Worm (Caenorhabditis elegans): ENCODE measurements around the gene grl-21.
"Not testable (repeated sequence)": the region's sequence is repeated elsewhere in the genome, so short reads cannot be mapped to it uniquely, and the experiment has no call there.

Gene grl-21

ce11 chrIV:10751740-10752139 lies 14.5 kb downstream of the grl-21 start, which contains the start of gene T25B9.2:
TSS of gene T25B9.2 (minus strand) at chrIV:10751840.
- not testable (repeated sequence) for TF ChIP-seq ceh-20 (GFP tag; IDR thresholded peaks at IDR 0.05); lir-3 (tag; optimal IDR thresholded peaks at IDR 0.05); daf-19 (GFP tag; conservative IDR thresholded peaks at IDR 0.05)

- TF ChIP-seq skn-1 (tag; optimal IDR thresholded peaks at IDR 0.05), result no peak
- TF ChIP-seq mdl-1 (tag; optimal IDR thresholded peaks at IDR 0.05), result no peak
- no peak for TF ChIP-seq egl-43 (GFP tag; IDR thresholded peaks at IDR 0.05)
- TF ChIP-seq ctbp-1 (GFP tag; IDR thresholded peaks at IDR 0.05), result no peak
- TF ChIP-seq snpc-1.2 (GFP tag; IDR thresholded peaks at IDR 0.05), result no peak
These were observed 17.4 kb downstream of the grl-21 start, which contains the start of gene T25B9.5 for ce11 chrIV:10754685-10755084. TSS of gene T25B9.5 (minus strand) at chrIV:10754785.

- TF ChIP-seq snpc-1.2 (GFP tag; IDR thresholded peaks at IDR 0.05) (no peak), nhr-28 (tag; optimal IDR thresholded peaks at IDR 0.05) (no peak), dmd-6 (GFP tag; IDR thresholded peaks at IDR 0.05) (no peak), Y75B8A.6 (GFP tag; IDR thresholded peaks at IDR 0.05) (no peak), lim-7 (GFP tag; IDR thresholded peaks at IDR 0.05) (no peak), F10B5.3 (tag; optimal IDR thresholded peaks at IDR 0.05) (no peak), D1046.2 (GFP tag; IDR thresholded peaks at IDR 0.05) (no peak), ceh-44 (GFP tag; IDR thresholded peaks at IDR 0.05) (no peak), set-16 (GFP tag; IDR thresholded peaks at IDR 0.05) (no peak), zip-11 (GFP tag; IDR thresholded peaks at IDR 0.05) (no peak), cey-2 (tag; optimal IDR thresholded peaks at IDR 0.05; ENCODE audit: borderline replicate concordance, insufficient read depth) (no peak), F44E2.7 (GFP tag; IDR thresholded peaks at IDR 0.05) (no peak), madf-9 (GFP tag; conservative IDR thresholded peaks at IDR 0.05) (no peak), mxl-3 (GFP tag; optimal IDR thresholded peaks at IDR 0.05) (no peak)
These were observed 20.4 kb downstream of the grl-21 start, which contains the start of the genes T25B9.4 and T25B9.6 for ce11 chrIV:10757616-10758193. TSS of gene T25B9.4 (minus strand) at chrIV:10757716. TSS of gene T25B9.6 (plus strand) at chrIV:10758143.

ce11 chrIV:10761344-10761743 lies 24.1 kb downstream of the grl-21 start, which contains the start of gene ugt-54:
TSS of gene ugt-54 (plus strand) at chrIV:10761698.
- peak; percentile 31 for TF ChIP-seq pqm-1 (tag; optimal IDR thresholded peaks at IDR 0.05)
- TF ChIP-seq nhr-48 (tag; optimal IDR thresholded peaks at IDR 0.05), result peak; percentile 57
- TF ChIP-seq hlh-11 (tag; optimal IDR thresholded peaks at IDR 0.05), result peak; percentile 80
- TF ChIP-seq hlh-30 (tag; optimal IDR thresholded peaks at IDR 0.05; ENCODE audit: insufficient read depth), result peak; percentile 37
- no peak for TF ChIP-seq ceh-28 (tag; optimal IDR thresholded peaks at IDR 0.05)
- no peak for TF ChIP-seq dmd-8 (GFP tag; IDR thresholded peaks at IDR 0.05)
- TF ChIP-seq mep-1 (tag; optimal IDR thresholded peaks at IDR 0.05), result no peak
- TF ChIP-seq hmg-1.1 (GFP tag; IDR thresholded peaks at IDR 0.05), result no peak
- peak; percentile 84 for TF ChIP-seq dmd-6 (GFP tag; IDR thresholded peaks at IDR 0.05)
- peak in 1 of 2 experiments; percentile 25 for TF ChIP-seq daf-16 (GFP tag; optimal IDR thresholded peaks at IDR 0.05)
- peak; percentile 93 for TF ChIP-seq daf-16 (tag; optimal IDR thresholded peaks at IDR 0.05)
- peak; percentile 43 for TF ChIP-seq nhr-102 (tag; optimal IDR thresholded peaks at IDR 0.05)
- TF ChIP-seq nhr-28 (tag; optimal IDR thresholded peaks at IDR 0.05), result peak; percentile 68
- TF ChIP-seq dve-1 (tag; optimal IDR thresholded peaks at IDR 0.05; ENCODE audit: insufficient read depth), result peak; percentile 72
- no peak for TF ChIP-seq ceh-82 (tag; optimal IDR thresholded peaks at IDR 0.05)
- no peak for TF ChIP-seq ztf-11 (tag; optimal IDR thresholded peaks at IDR 0.05)
- peak; percentile 63; the same call in 1 of the 2 replicates for TF ChIP-seq php-3 (GFP tag; IDR thresholded peaks at IDR 0.05)
